Worm (Caenorhabditis elegans): ENCODE data around the gene T26E4.4.

T26E4.4 gene

ce11 chrV:15767385-15767784, 24.9 kb downstream of the T26E4.4 start (continued):
- peak; percentile 80 for TF ChIP-seq rcor-1 (GFP tag; IDR thresholded peaks at IDR 0.05)
- TF ChIP-seq Y56A3A.18 (GFP tag; IDR thresholded peaks at IDR 0.05): peak; percentile 66
- peak; percentile 85 for TF ChIP-seq bed-2 (GFP tag; IDR thresholded peaks at IDR 0.05)
- TF ChIP-seq ceh-58 (GFP tag; IDR thresholded peaks at IDR 0.05): peak; percentile 91
- TF ChIP-seq Y53F4B.3 (GFP tag; IDR thresholded peaks at IDR 0.05): peak; percentile 76
- peak; percentile 52 for TF ChIP-seq lin-54 (GFP tag; optimal IDR thresholded peaks at IDR 0.05)
- TF ChIP-seq F39B2.1 (GFP tag; IDR thresholded peaks at IDR 0.05): peak; percentile 74
- TF ChIP-seq ceh-40 (GFP tag; IDR thresholded peaks at IDR 0.05): 0 out of 2 replicates have a peak, but pooled peaks have one; percentile 40
- peak; percentile 84; the same call in 1 of the 2 replicates for TF ChIP-seq bed-1 (GFP tag; IDR thresholded peaks at IDR 0.05)
- peak; percentile 84 for TF ChIP-seq Y53G8AR.9 (GFP tag; conservative IDR thresholded peaks at IDR 0.05)
- TF ChIP-seq lin-26 (GFP tag; IDR thresholded peaks at IDR 0.05): peak; percentile 99
- TF ChIP-seq ztf-28 (GFP tag; IDR thresholded peaks at IDR 0.05): peak; percentile 77; the same call in 1 of the 2 replicates
- TF ChIP-seq nhr-120 (GFP tag; IDR thresholded peaks at IDR 0.05): peak; percentile 86; the same call in 1 of the 2 replicates
- TF ChIP-seq nhr-90 (tag; optimal IDR thresholded peaks at IDR 0.05): peak; percentile 19
- TF ChIP-seq B0336.3 (GFP tag; IDR thresholded peaks at IDR 0.05): 0 out of 2 replicates have a peak, but pooled peaks have one; percentile 30
- peak; percentile 95; the same call in 1 of the 2 replicates for TF ChIP-seq aptf-3 (GFP tag; IDR thresholded peaks at IDR 0.05)
- peak; percentile 82 for TF ChIP-seq tbp1 (GFP tag; optimal IDR thresholded peaks at IDR 0.05)
- 0 out of 2 replicates have a peak, but pooled peaks have one; percentile 29 for TF ChIP-seq egl-18 (GFP tag; IDR thresholded peaks at IDR 0.05)
- peak; percentile 17 for TF ChIP-seq hrde-1 (tag; optimal IDR thresholded peaks at IDR 0.05; ENCODE audit: borderline replicate concordance)
- TF ChIP-seq ekl-4 (GFP tag; IDR thresholded peaks at IDR 0.05): peak; percentile 85
- TF ChIP-seq die-1 (tag; optimal IDR thresholded peaks at IDR 0.05): peak; percentile 28
- peak; percentile 89 for TF ChIP-seq attf-6 (GFP tag; IDR thresholded peaks at IDR 0.05)
- peak; percentile 39 for TF ChIP-seq madf-8 (GFP tag; conservative IDR thresholded peaks at IDR 0.05)
- TF ChIP-seq F37B4.10 (GFP tag; IDR thresholded peaks at IDR 0.05): peak; percentile 89; the same call in 1 of the 2 replicates
- TF ChIP-seq hmg-1.2 (GFP tag; IDR thresholded peaks at IDR 0.05): peak; percentile 65
- TF ChIP-seq dox-1 (GFP tag; IDR thresholded peaks at IDR 0.05): peak; percentile 83

ce11 chrV:15766122-15766594, 26.2 kb downstream of the T26E4.4 start, which contains the start of the genes haf-3 and F57A10.2:
haf-3 (minus strand) TSS chrV:15766172.
F57A10.2 (plus strand) TSS chrV:15766575.
- TF ChIP-seq Y79H2A.3 (GFP tag; conservative IDR thresholded peaks at IDR 0.05) (no peak), F10E7.11 (tag; optimal IDR thresholded peaks at IDR 0.05) (no peak), K12H6.12 (tag; optimal IDR thresholded peaks at IDR 0.05) (peak; percentile 60), B0336.3 (GFP tag; IDR thresholded peaks at IDR 0.05) (peak; percentile 86), nhr-80 (tag; optimal IDR thresholded peaks at IDR 0.05) (peak; percentile 28), fkh-3 (tag; optimal IDR thresholded peaks at IDR 0.05) (no peak), ztf-6 (GFP tag; IDR thresholded peaks at IDR 0.05) (no peak), madf-8 (GFP tag; conservative IDR thresholded peaks at IDR 0.05) (peak; percentile 62), ZK185.1 (tag; optimal IDR thresholded peaks at IDR 0.05; ENCODE audit: poor library complexity, severe bottlenecking) (peak; percentile 75), lin-40 (tag; optimal IDR thresholded peaks at IDR 0.05) (peak; percentile 93), nfyb-1 (GFP tag; IDR thresholded peaks at IDR 0.05) (peak; percentile 92), dox-1 (GFP tag; IDR thresholded peaks at IDR 0.05) (peak; percentile 93), tlf-1 (GFP tag; optimal IDR thresholded peaks at IDR 0.05) (peak; percentile 88), ceh-79 (tag; optimal IDR thresholded peaks at IDR 0.05) (no peak), attf-6 (GFP tag; IDR thresholded peaks at IDR 0.05) (peak; percentile 84), ceh-91 (GFP tag; IDR thresholded peaks at IDR 0.05) (peak; percentile 67), him-1 (tag; optimal IDR thresholded peaks at IDR 0.05) (peak; percentile 65), nfya-1 (tag; optimal IDR thresholded peaks at IDR 0.05; ENCODE audit: borderline replicate concordance, insufficient read depth) (no peak), nhr-27 (tag; optimal IDR thresholded peaks at IDR 0.05) (no peak), F22D6.2 (tag; optimal IDR thresholded peaks at IDR 0.05) (peak; percentile 12), F49E8.2 (tag; optimal IDR thresholded peaks at IDR 0.05; ENCODE audit: insufficient read depth) (peak; percentile 35), B0261.1 (tag; optimal IDR thresholded peaks at IDR 0.05) (peak; percentile 34), dpl-1 (GFP tag; optimal IDR thresholded peaks at IDR 0.05) (peak; percentile 97), tbp1 (GFP tag; optimal IDR thresholded peaks at IDR 0.05) (peak; percentile 72), attf-3 (GFP tag; conservative IDR thresholded peaks at IDR 0.05) (peak; percentile 70), B0035.1 (tag; optimal IDR thresholded peaks at IDR 0.05) (no peak), efl-1 (GFP tag; optimal IDR thresholded peaks at IDR 0.05) (peak; percentile 90)
